Worm (Caenorhabditis elegans) whole organism, L4 larva: ENCODE data around the gene pqn-18.
A peak's percentile ranks its signal among the peaks of the same experiment; 100 is the strongest.

Source experiments
- F10B5.3 ChIP-seq: sonication (generic microtip); optimal IDR thresholded peaks from 2 replicates; lab custom pipeline; 2016; ENCODE audit warnings: mild to moderate bottlenecking, missing genetic modification characterization, missing compliant biosample characterization
- F37D6.2 ChIP-seq: sonication (generic microtip); optimal IDR thresholded peaks from 2 replicates; lab custom pipeline; 2016; ENCODE audit warnings: mild to moderate bottlenecking, missing genetic modification characterization, missing compliant biosample characterization
- T20F7.1 ChIP-seq: fragments of 200-800 bp; sonication (Bioruptor generic); optimal IDR thresholded peaks from 2 replicates; lab custom pipeline; 2018; ENCODE audit warnings: mild to moderate bottlenecking, missing genetic modification characterization, missing compliant biosample characterization
- T26A8.4 ChIP-seq: fragments of 200-800 bp; sonication (Bioruptor generic); IDR thresholded peaks from 2 replicates; pipeline ENCODE4 v1.3.6; 2022; ENCODE audit warnings: missing genetic modification characterization, missing compliant biosample characterization
- Y48G9A.11 ChIP-seq: fragments of 200-800 bp; sonication (Bioruptor generic); IDR thresholded peaks from 2 replicates; pipeline ENCODE4 v1.3.6; 2022; ENCODE audit warnings: missing genetic modification reagents, missing genetic modification characterization, missing compliant biosample characterization
- Y5F2A.4 ChIP-seq: fragments of 200-800 bp; sonication (Bioruptor generic); optimal IDR thresholded peaks from 2 replicates; lab custom pipeline; 2018; ENCODE audit warnings: mild to moderate bottlenecking, missing genetic modification characterization, missing compliant biosample characterization
- Y75B8A.6 ChIP-seq: fragments of 200-800 bp; sonication (Bioruptor generic); IDR thresholded peaks from 2 replicates; pipeline ENCODE4 v1.3.6; 2022; ENCODE audit warnings: missing genetic modification reagents, missing genetic modification characterization, missing compliant biosample characterization
- ZK337.2 ChIP-seq: fragments of 200-800 bp; sonication (Bioruptor generic); IDR thresholded peaks from 2 replicates; pipeline ENCODE4 v1.3.6; 2022; ENCODE audit warnings: missing genetic modification reagents, missing genetic modification characterization, missing compliant biosample characterization
- ZK546.5 ChIP-seq, 2 experiments: sonication (generic microtip); optimal IDR thresholded peaks; 2 replicates each; lab custom pipeline; 2017; ENCODE audit warnings: missing biosample characterization in 2 of 2, missing genetic modification characterization in 2 of 2
- aha-1 ChIP-seq: fragments of 150-350 bp; peaks from one replicate; lab custom pipeline; 2014; ENCODE audit warnings: missing biosample characterization, missing genetic modification characterization
- ama-1 ChIP-seq: fragments of 150-350 bp; optimal IDR thresholded peaks from 2 replicates; lab custom pipeline; 2014; ENCODE audit warnings: inconsistent platforms, mixed read lengths
- ceh-20 ChIP-seq: fragments of 200-800 bp; sonication (Bioruptor generic); IDR thresholded peaks from 2 replicates; pipeline ENCODE4 v1.3.6; 2022; ENCODE audit warnings: missing genetic modification reagents, missing genetic modification characterization, missing compliant biosample characterization
- ceh-44 ChIP-seq: fragments of 200-800 bp; sonication (Bioruptor generic); IDR thresholded peaks from 2 replicates; pipeline ENCODE4 v1.3.6; 2022; ENCODE audit warnings: missing genetic modification reagents, missing genetic modification characterization, missing compliant biosample characterization
- ceh-62 ChIP-seq: sonication (generic microtip); optimal IDR thresholded peaks from 2 replicates; lab custom pipeline; 2017; ENCODE audit warnings: missing biosample characterization, missing genetic modification characterization
- ces-1 ChIP-seq: fragments of 150-350 bp; sonication (generic microtip); optimal IDR thresholded peaks from 4 replicates; lab custom pipeline; 2014; ENCODE audit warnings: missing biosample characterization, missing genetic modification reagents, missing genetic modification characterization
- daf-19 ChIP-seq: fragments of 200-800 bp; sonication (Bioruptor generic); conservative IDR thresholded peaks from 2 replicates; pipeline ENCODE4 v1.3.6; 2022; ENCODE audit warnings: missing genetic modification characterization, missing compliant biosample characterization
- dmd-8 ChIP-seq: fragments of 200-800 bp; sonication (Bioruptor generic); IDR thresholded peaks from 2 replicates; pipeline ENCODE4 v1.3.6; 2022; ENCODE audit warnings: missing genetic modification characterization, missing compliant biosample characterization
- dpl-1 ChIP-seq: fragments of 150-350 bp; optimal IDR thresholded peaks from 2 replicates; lab custom pipeline; 2014; ENCODE audit warnings: missing biosample characterization, missing genetic modification reagents, missing genetic modification characterization
- duxl-1 ChIP-seq: sonication (generic microtip); optimal IDR thresholded peaks from 2 replicates; lab custom pipeline; 2016; ENCODE audit warnings: mild to moderate bottlenecking, missing genetic modification characterization, moderate library complexity, missing compliant biosample characterization; ENCODE audit not compliant: poor library complexity
- egl-27 ChIP-seq: sonication (generic microtip); optimal IDR thresholded peaks from 3 replicates; lab custom pipeline; 2017; ENCODE audit warnings: missing biosample characterization, missing genetic modification reagents, missing genetic modification characterization
- egl-43 ChIP-seq: fragments of 200-800 bp; sonication (Bioruptor generic); IDR thresholded peaks from 2 replicates; pipeline ENCODE4 v1.3.6; 2022; ENCODE audit warnings: missing genetic modification reagents, missing genetic modification characterization, missing compliant biosample characterization
- fos-1 ChIP-seq: fragments of 150-350 bp; optimal IDR thresholded peaks from 2 replicates; lab custom pipeline; 2014; ENCODE audit warnings: missing biosample characterization, missing genetic modification characterization
- gei-8 ChIP-seq: fragments of 200-800 bp; sonication (Bioruptor generic); optimal IDR thresholded peaks from 2 replicates; lab custom pipeline; 2018; ENCODE audit warnings: mild to moderate bottlenecking, missing genetic modification characterization, missing compliant biosample characterization
- hlh-11 ChIP-seq: fragments of 200-800 bp; sonication (Bioruptor generic); optimal IDR thresholded peaks from 2 replicates; lab custom pipeline; 2018; ENCODE audit warnings: mild to moderate bottlenecking, missing genetic modification characterization, missing compliant biosample characterization
- hmg-1.1 ChIP-seq: fragments of 200-800 bp; sonication (Bioruptor generic); IDR thresholded peaks from 2 replicates; pipeline ENCODE4 v1.3.6; 2022; ENCODE audit warnings: missing genetic modification reagents, missing genetic modification characterization, missing compliant biosample characterization
- jun-1 ChIP-seq: fragments of 150-350 bp; optimal IDR thresholded peaks from 2 replicates; lab custom pipeline; 2014; ENCODE audit warnings: missing biosample characterization, missing genetic modification reagents, missing genetic modification characterization
- lim-7 ChIP-seq: fragments of 200-800 bp; sonication (Bioruptor generic); IDR thresholded peaks from 2 replicates; pipeline ENCODE4 v1.3.6; 2022; ENCODE audit warnings: missing genetic modification characterization, missing compliant biosample characterization
- lin-1 ChIP-seq: fragments of 200-800 bp; sonication (Bioruptor generic); IDR thresholded peaks from 2 replicates; pipeline ENCODE4 v1.3.6; 2022; ENCODE audit warnings: missing genetic modification reagents, missing genetic modification characterization, missing compliant biosample characterization
- lin-13 ChIP-seq: fragments of 150-350 bp; optimal IDR thresholded peaks from 2 replicates; lab custom pipeline; 2014; ENCODE audit warnings: missing biosample characterization, missing genetic modification reagents, missing genetic modification characterization
- lin-15B ChIP-seq: fragments of 150-350 bp; sonication (generic microtip); optimal IDR thresholded peaks from 3 replicates; lab custom pipeline; 2014; ENCODE audit warnings: missing biosample characterization, missing genetic modification characterization
- lin-29 ChIP-seq: fragments of 200-800 bp; sonication (Bioruptor generic); IDR thresholded peaks from 2 replicates; pipeline ENCODE4 v1.3.6; 2022; ENCODE audit warnings: missing genetic modification reagents, missing genetic modification characterization, missing compliant biosample characterization
- lir-3 ChIP-seq: sonication (generic microtip); optimal IDR thresholded peaks from 2 replicates; lab custom pipeline; 2016; ENCODE audit warnings: mild to moderate bottlenecking, missing genetic modification characterization, missing compliant biosample characterization
- madf-9 ChIP-seq: fragments of 200-800 bp; sonication (Bioruptor generic); conservative IDR thresholded peaks from 2 replicates; pipeline ENCODE4 v1.3.6; 2022; ENCODE audit warnings: missing genetic modification reagents, missing genetic modification characterization, missing compliant biosample characterization
- mdl-1 ChIP-seq, 2 experiments: fragments of 150-350 bp in 1 of 2; sonication (generic microtip) in 1 of 2; optimal IDR thresholded peaks; 2 replicates each; lab custom pipeline; 2014 to 2017; ENCODE audit warnings: missing biosample characterization in 2 of 2, missing genetic modification characterization in 2 of 2
- mep-1 ChIP-seq: fragments of 150-350 bp; sonication (generic microtip); optimal IDR thresholded peaks from 3 replicates; lab custom pipeline; 2014; ENCODE audit warnings: missing biosample characterization, missing genetic modification characterization
- mxl-3 ChIP-seq: fragments of 200-800 bp; sonication (Bioruptor generic); optimal IDR thresholded peaks from 2 replicates; lab custom pipeline; 2018; ENCODE audit warnings: mild to moderate bottlenecking, missing genetic modification characterization, missing compliant biosample characterization
- nhr-11 ChIP-seq: fragments of 150-350 bp; optimal IDR thresholded peaks from 2 replicates; lab custom pipeline; 2014; ENCODE audit warnings: missing biosample characterization, missing genetic modification characterization
- nhr-111 ChIP-seq: fragments of 200-800 bp; sonication (Bioruptor generic); optimal IDR thresholded peaks from 2 replicates; lab custom pipeline; 2018; ENCODE audit warnings: mild to moderate bottlenecking, missing genetic modification characterization, missing compliant biosample characterization
- nhr-237 ChIP-seq: sonication (generic microtip); optimal IDR thresholded peaks from 2 replicates; lab custom pipeline; 2017; ENCODE audit warnings: missing biosample characterization, missing genetic modification characterization
- nhr-28 ChIP-seq: fragments of 150-350 bp; optimal IDR thresholded peaks from 2 replicates; lab custom pipeline; 2014; ENCODE audit warnings: missing biosample characterization, missing genetic modification characterization
- nhr-42 ChIP-seq: fragments of 200-800 bp; sonication (Bioruptor generic); IDR thresholded peaks from 2 replicates; pipeline ENCODE4 v1.3.6; 2022; ENCODE audit warnings: missing genetic modification characterization, missing compliant biosample characterization
- nhr-48 ChIP-seq: sonication (generic microtip); optimal IDR thresholded peaks from 2 replicates; lab custom pipeline; 2016; ENCODE audit warnings: mild to moderate bottlenecking, missing genetic modification characterization, missing compliant biosample characterization
- nhr-6 ChIP-seq: fragments of 150-350 bp; optimal IDR thresholded peaks from 2 replicates; lab custom pipeline; 2014; ENCODE audit warnings: missing biosample characterization, missing genetic modification characterization
- nhr-77 ChIP-seq: fragments of 150-350 bp; optimal IDR thresholded peaks from 2 replicates; lab custom pipeline; 2014; ENCODE audit warnings: missing biosample characterization, missing genetic modification characterization
- saeg-2 ChIP-seq: fragments of 200-800 bp; sonication (Bioruptor generic); IDR thresholded peaks from 2 replicates; pipeline ENCODE4 v1.3.6; 2022; ENCODE audit warnings: missing genetic modification reagents, missing genetic modification characterization, missing compliant biosample characterization
- skn-1 ChIP-seq: fragments of 150-350 bp; optimal IDR thresholded peaks from 2 replicates; lab custom pipeline; 2014; ENCODE audit warnings: missing biosample characterization, missing genetic modification characterization
- spr-1 ChIP-seq: sonication (generic microtip); optimal IDR thresholded peaks from 2 replicates; lab custom pipeline; 2016; ENCODE audit warnings: mild to moderate bottlenecking, missing genetic modification characterization, missing compliant biosample characterization
- tag-97 ChIP-seq: fragments of 200-800 bp; sonication (Bioruptor generic); IDR thresholded peaks from 2 replicates; pipeline ENCODE4 v1.3.6; 2022; ENCODE audit warnings: missing genetic modification characterization, missing compliant biosample characterization
- unc-39 ChIP-seq: sonication (generic microtip); optimal IDR thresholded peaks from 2 replicates; lab custom pipeline; 2017; ENCODE audit warnings: missing biosample characterization, missing genetic modification characterization
- unc-62 ChIP-seq, 3 experiments: fragments of 150-350 bp in 1 of 3; sonication (generic microtip); optimal IDR thresholded peaks in 2 of 3; peaks in 1 of 3; 1 replicate in 1 of 3; 2 replicates in 2 of 3; lab custom pipeline; 2014 to 2017; ENCODE audit warnings: missing biosample characterization in 3 of 3, missing genetic modification characterization in 3 of 3, missing genetic modification reagents in 3 of 3, missing genotype in 1 of 3
- zag-1 ChIP-seq: fragments of 150-350 bp; optimal IDR thresholded peaks from 2 replicates; lab custom pipeline; 2014; ENCODE audit warnings: missing biosample characterization, missing genetic modification characterization
- zip-11 ChIP-seq: fragments of 200-800 bp; sonication (Bioruptor generic); IDR thresholded peaks from 2 replicates; pipeline ENCODE4 v1.3.6; 2022; ENCODE audit warnings: missing genetic modification characterization, missing compliant biosample characterization
- ztf-7 ChIP-seq: fragments of 150-350 bp; optimal IDR thresholded peaks from 2 replicates; lab custom pipeline; 2014; ENCODE audit warnings: missing biosample characterization, missing genetic modification characterization

Gene pqn-18

DNA sequence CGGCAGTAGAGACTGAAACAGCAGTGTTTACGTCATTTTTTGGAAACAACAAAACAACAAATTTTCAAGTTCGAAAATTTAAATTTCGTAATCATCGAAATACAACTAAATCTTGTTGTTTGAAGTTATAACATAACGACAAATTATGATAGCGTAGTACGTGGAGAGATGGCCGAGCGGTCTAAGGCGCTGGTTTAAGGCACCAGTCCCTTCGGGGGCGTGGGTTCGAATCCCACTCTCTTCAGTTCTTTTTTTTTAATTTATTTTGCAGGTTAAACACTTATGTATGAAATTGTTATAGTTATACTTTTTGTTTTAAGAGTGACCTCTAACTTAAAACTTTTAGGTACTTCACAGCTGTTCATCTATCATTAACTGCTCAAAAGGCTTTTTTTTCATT, 34.7 kb downstream of the pqn-18 start:
- TF ChIP-seq tag-97 (GFP tag; lab: Robert Waterston, UW) (no peak), lin-15B (tag; lab: Kevin White, UChicago) (no peak), Y5F2A.4 (no peak), gei-8 (no peak), lin-29 (GFP tag; lab: Robert Waterston, UW) (no peak), spr-1 (no peak), T20F7.1 (no peak), ceh-44 (GFP tag; lab: Robert Waterston, UW) (no peak), mdl-1 (tag; optimal IDR thresholded peaks at IDR 0.05; lab: Kevin White, UChicago) (no peak), T26A8.4 (GFP tag; lab: Robert Waterston, UW) (no peak), hlh-11 (tag; lab: Kevin White, UChicago) (peak; percentile 9), ama-1 (lab: Kevin White, UChicago) (no peak), nhr-111 (GFP tag; lab: Kevin White, UChicago) (no peak), nhr-28 (tag; lab: Kevin White, UChicago) (peak; percentile 10), zag-1 (tag; lab: Kevin White, UChicago) (no peak), ceh-62 (tag; lab: Kevin White, UChicago) (no peak), nhr-237 (tag; lab: Kevin White, UChicago) (no peak), ces-1 (GFP tag; lab: Kevin White, UChicago) (no peak), F37D6.2 (tag; lab: Kevin White, UChicago) (no peak), F10B5.3 (tag; lab: Kevin White, UChicago) (no peak), ZK546.5 (tag; optimal IDR thresholded peaks at IDR 0.05; lab: Kevin White, UChicago) (no peak), madf-9 (GFP tag; lab: Robert Waterston, UW) (no peak), Y75B8A.6 (GFP tag; lab: Robert Waterston, UW) (no peak), ztf-7 (tag; lab: Kevin White, UChicago) (no peak), Y48G9A.11 (0 out of 2 replicates have a peak, but pooled peaks have one; percentile 33), dpl-1 (GFP tag; lab: Kevin White, UChicago) (no peak), unc-62 (GFP tag; optimal IDR thresholded peaks at IDR 0.05 in 1 of 2; lab: Kevin White, UChicago) (no peak), unc-62 (tag; optimal IDR thresholded peaks at IDR 0.05; lab: Kevin White, UChicago) (no peak), unc-39 (tag; lab: Kevin White, UChicago) (no peak), egl-43 (peak; percentile 28; the same call in 1 of the 2 replicates), nhr-77 (no peak), daf-19 (no peak), nhr-6 (tag; lab: Kevin White, UChicago) (no peak), ZK337.2 (no peak), lin-13 (no peak), dmd-8 (GFP tag; lab: Robert Waterston, UW) (0 out of 2 replicates have a peak, but pooled peaks have one; percentile 26), nhr-42 (GFP tag; lab: Robert Waterston, UW) (no peak), duxl-1 (peak; percentile 33), egl-27 (tag; lab: Kevin White, UChicago) (no peak), hmg-1.1 (GFP tag; lab: Robert Waterston, UW) (0 out of 2 replicates have a peak, but pooled peaks have one; percentile 36), nhr-48 (tag; lab: Kevin White, UChicago) (peak; percentile 22), zip-11 (GFP tag; lab: Robert Waterston, UW) (no peak), lir-3 (tag; lab: Kevin White, UChicago) (no peak), ceh-20 (GFP tag; lab: Robert Waterston, UW) (no peak), lim-7 (GFP tag; lab: Robert Waterston, UW) (peak; percentile 72; the same call in 1 of the 2 replicates), fos-1 (tag; lab: Kevin White, UChicago) (no peak), jun-1 (tag; lab: Kevin White, UChicago) (no peak), saeg-2 (GFP tag; lab: Robert Waterston, UW) (no peak), nhr-11 (tag; lab: Kevin White, UChicago) (no peak), mxl-3 (GFP tag; lab: Kevin White, UChicago) (no peak), aha-1 (tag; lab: Kevin White, UChicago) (no peak), lin-1 (GFP tag; lab: Robert Waterston, UW) (no peak), mep-1 (no peak), skn-1 (no peak)
